Fruit fly (Drosophila melanogaster): ENCODE results near the gene CG34247.
A peak's percentile ranks its signal among the peaks of the same experiment; 100 is the strongest.

CG34247 gene

DNA sequence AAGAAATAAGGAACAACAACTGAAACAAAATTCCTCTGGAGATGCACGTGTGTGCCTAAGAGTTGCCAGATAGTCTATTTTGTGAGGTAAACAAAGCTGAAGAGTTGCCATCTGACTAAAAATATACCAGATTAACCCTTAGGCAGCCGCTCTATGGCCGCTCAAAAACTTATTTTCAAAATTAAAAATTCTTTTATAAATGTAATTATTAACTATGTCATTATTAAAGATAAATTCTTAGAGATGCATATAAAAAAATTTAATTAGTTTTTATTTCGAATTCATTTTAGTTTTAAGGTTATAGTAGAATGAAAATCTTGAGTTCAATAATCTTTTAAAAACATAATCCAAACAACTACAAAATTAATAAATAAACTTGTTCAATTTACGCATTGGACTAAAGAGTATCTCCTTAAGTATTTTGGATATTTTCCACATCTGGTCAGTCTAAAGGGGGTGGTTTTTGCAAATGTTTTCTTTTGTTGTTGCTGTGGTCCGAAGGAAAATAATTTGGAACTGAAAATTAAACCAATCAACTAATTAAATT, 32.7 kb downstream of the CG34247 start, which contains the start of gene Tmx3 (continued):
- peak; percentile 79 for TF ChIP-seq Poxn (GFP tag; IDR thresholded peaks at IDR 0.05)
- TF ChIP-seq Hr39 (optimal IDR thresholded peaks at IDR 0.05), result no peak
- no peak for TF ChIP-seq inv (GFP tag; IDR thresholded peaks at IDR 0.05; ENCODE audit: partially characterized antibody)
- TF ChIP-seq CG11085 (GFP tag; IDR thresholded peaks at IDR 0.05), result peak; percentile 92
- TF ChIP-seq CG9215 (GFP tag; IDR thresholded peaks at IDR 0.05), result peak; percentile 84
- no peak for TF ChIP-seq CG1832 (GFP tag; optimal IDR thresholded peaks at IDR 0.05)
- TF ChIP-seq pnt (GFP tag; optimal IDR thresholded peaks at IDR 0.05), result peak; percentile 55
- peak; percentile 91 for TF ChIP-seq CG18262 (tag; optimal IDR thresholded peaks at IDR 0.05)
- no peak for TF ChIP-seq CG34224 (GFP tag; IDR thresholded peaks at IDR 0.05; ENCODE audit: partially characterized antibody)
- TF ChIP-seq phol (tag; optimal IDR thresholded peaks at IDR 0.05), result peak; percentile 92
- peak; percentile 78 for TF ChIP-seq CG14050 (GFP tag; IDR thresholded peaks at IDR 0.05)
- TF ChIP-seq peb (GFP tag; IDR thresholded peaks at IDR 0.05), result peak; percentile 56
- peak; percentile 77 for TF ChIP-seq trh (GFP tag; optimal IDR thresholded peaks at IDR 0.05)
- TF ChIP-seq CG1603 (tag; optimal IDR thresholded peaks at IDR 0.05), result peak; percentile 38
- TF ChIP-seq crol (GFP tag; IDR thresholded peaks at IDR 0.05), result 0 out of 2 replicates have a peak, but pooled peaks have one; percentile 20
- TF ChIP-seq CG7357 (GFP tag; IDR thresholded peaks at IDR 0.05), result peak; percentile 77
- no peak for TF ChIP-seq MTF-1 (GFP tag; optimal IDR thresholded peaks at IDR 0.05; ENCODE audit: borderline replicate concordance)
- peak; percentile 78 for TF ChIP-seq oc (tag; optimal IDR thresholded peaks at IDR 0.05)
- peak; percentile 83 for TF ChIP-seq trem (tag; optimal IDR thresholded peaks at IDR 0.05)
- peak; percentile 88 for TF ChIP-seq Meics (GFP tag; optimal IDR thresholded peaks at IDR 0.05)
- peak; percentile 94 for TF ChIP-seq Med (GFP tag)
- TF ChIP-seq jumu (GFP tag; optimal IDR thresholded peaks at IDR 0.05), result peak; percentile 23
- no peak for TF ChIP-seq gro (GFP tag; optimal IDR thresholded peaks at IDR 0.05)
- TF ChIP-seq croc (GFP tag; conservative IDR thresholded peaks at IDR 0.05), result peak; percentile 80
- peak; percentile 88 for TF ChIP-seq ssp (GFP tag; IDR thresholded peaks at IDR 0.05)
- peak; percentile 91 for TF ChIP-seq Max (GFP tag; optimal IDR thresholded peaks at IDR 0.05)
- TF ChIP-seq CG7839 (tag; optimal IDR thresholded peaks at IDR 0.05), result peak; percentile 92
- TF ChIP-seq CG16863 (GFP tag; optimal IDR thresholded peaks at IDR 0.05), result peak; percentile 24
- peak; percentile 74 for TF ChIP-seq sens-2 (GFP tag; IDR thresholded peaks at IDR 0.05)
- TF ChIP-seq CG4328 (GFP tag; optimal IDR thresholded peaks at IDR 0.05), result peak; percentile 23
- no peak for TF ChIP-seq CG12769 (tag; optimal IDR thresholded peaks at IDR 0.05)
- no peak for TF ChIP-seq CG7963 (GFP tag; IDR thresholded peaks at IDR 0.05; ENCODE audit: partially characterized antibody)
- TF ChIP-seq Nf-YA (GFP tag; IDR thresholded peaks at IDR 0.05), result peak; percentile 81
- TF ChIP-seq CG12659 (GFP tag; optimal IDR thresholded peaks at IDR 0.05), result peak; percentile 92
- peak in 1 of 3 experiments; percentile 91 for TF ChIP-seq lola (GFP tag; optimal IDR thresholded peaks at IDR 0.05)
- TF ChIP-seq Ada2b (GFP tag; IDR thresholded peaks at IDR 0.05), result peak; percentile 68
- peak; percentile 66 to 90 for TF ChIP-seq dpn (GFP tag; optimal IDR thresholded peaks at IDR 0.05)
- peak; percentile 90 for TF ChIP-seq cwo (GFP tag; optimal IDR thresholded peaks at IDR 0.05)
- no peak for TF ChIP-seq eve (GFP tag; optimal IDR thresholded peaks at IDR 0.05)
- peak; percentile 87 for TF ChIP-seq CG13775 (GFP tag; optimal IDR thresholded peaks at IDR 0.05)
- TF ChIP-seq gt (GFP tag; IDR thresholded peaks at IDR 0.05), result peak; percentile 80
- no peak for TF ChIP-seq sima (GFP tag; optimal IDR thresholded peaks at IDR 0.05)
- peak; percentile 85 for TF ChIP-seq sd (tag; optimal IDR thresholded peaks at IDR 0.05)
- peak; percentile 77 for TF ChIP-seq CG2889 (GFP tag; IDR thresholded peaks at IDR 0.05)
- TF ChIP-seq HLH4C (GFP tag; IDR thresholded peaks at IDR 0.05; ENCODE audit: partially characterized antibody), result no peak
- TF ChIP-seq slbo (GFP tag; IDR thresholded peaks at IDR 0.05), result peak; percentile 96
- peak; percentile 21 for TF ChIP-seq CG1529 (GFP tag; optimal IDR thresholded peaks at IDR 0.05)
- peak; percentile 90 for TF ChIP-seq Xrp1 (GFP tag; IDR thresholded peaks at IDR 0.05)
- peak; percentile 89 for TF ChIP-seq CG3726 (GFP tag; IDR thresholded peaks at IDR 0.05)
- no peak for TF ChIP-seq chinmo (GFP tag; IDR thresholded peaks at IDR 0.05; ENCODE audit: partially characterized antibody)
